Fruit fly (Drosophila melanogaster) whole organism, embryonic: ENCODE measurements around the gene CG3038.

ENCODE experiments used
- CG11723 ChIP-seq: fragments of 200-800 bp; sonication (Bioruptor generic); optimal IDR thresholded peaks from 2 replicates; lab custom pipeline; 2017; ENCODE audit warnings: missing biosample characterization, mild to moderate bottlenecking, missing genetic modification characterization
- CG12219 ChIP-seq: fragments of 200-800 bp; sonication (Bioruptor generic); optimal IDR thresholded peaks from 3 replicates; lab custom pipeline; 2018; ENCODE audit warnings: missing biosample characterization, mild to moderate bottlenecking, missing genetic modification characterization
- CG12659 ChIP-seq: fragments of 200-800 bp; sonication (Bioruptor generic); optimal IDR thresholded peaks from 3 replicates; lab custom pipeline; 2017; ENCODE audit warnings: mild to moderate bottlenecking, missing biosample characterization, missing genetic modification reagents, missing genetic modification characterization
- CG12744 ChIP-seq: fragments of 200-800 bp; sonication (Bioruptor generic); optimal IDR thresholded peaks from 2 replicates; lab custom pipeline; 2016; ENCODE audit warnings: missing biosample characterization, missing genetic modification characterization
- CG17186 ChIP-seq: fragments of 200-800 bp; sonication (Bioruptor generic); optimal IDR thresholded peaks from 3 replicates; lab custom pipeline; 2017; ENCODE audit warnings: missing biosample characterization, missing genetic modification reagents, missing genetic modification characterization
- CG17361 ChIP-seq: fragments of 200-800 bp; sonication (Bioruptor generic); IDR thresholded peaks from 3 replicates; pipeline ENCODE4 v1.3.6; 2022; ENCODE audit warnings: missing biosample characterization, missing genetic modification characterization
- CG18262 ChIP-seq: fragments of 200-800 bp; optimal IDR thresholded peaks from 3 replicates; lab custom pipeline; 2019; ENCODE audit warnings: missing biosample characterization, mild to moderate bottlenecking, missing genetic modification characterization, moderate library complexity
- CG2116 ChIP-seq: fragments of 200-800 bp; sonication (Bioruptor generic); optimal IDR thresholded peaks from 3 replicates; lab custom pipeline; 2018; ENCODE audit warnings: missing biosample characterization, mild to moderate bottlenecking, missing genetic modification characterization
- CG2199 ChIP-seq: fragments of 200-800 bp; sonication (Bioruptor generic); IDR thresholded peaks from 3 replicates; pipeline ENCODE4 v1.3.6; 2022; ENCODE audit warnings: missing biosample characterization, missing genetic modification characterization
- CG2202 ChIP-seq: fragments of 200-800 bp; sonication (Bioruptor generic); optimal IDR thresholded peaks from 2 replicates; lab custom pipeline; 2018; ENCODE audit warnings: missing biosample characterization, mild to moderate bottlenecking, missing genetic modification characterization
- CG31388 ChIP-seq: fragments of 200-800 bp; sonication (Bioruptor generic); optimal IDR thresholded peaks from 2 replicates; lab custom pipeline; 2016; ENCODE audit warnings: missing biosample characterization, missing genetic modification characterization
- CG33557 ChIP-seq: fragments of 200-800 bp; sonication (Bioruptor generic); optimal IDR thresholded peaks from 2 replicates; lab custom pipeline; 2019; ENCODE audit warnings: missing biosample characterization, mild to moderate bottlenecking, missing genetic modification characterization, moderate library complexity
- CG3407 ChIP-seq: fragments of 200-800 bp; sonication (Bioruptor generic); optimal IDR thresholded peaks from 2 replicates; lab custom pipeline; 2018; ENCODE audit warnings: missing biosample characterization, mild to moderate bottlenecking, missing genetic modification characterization
- CG3847 ChIP-seq: fragments of 200-800 bp; sonication (Bioruptor generic); IDR thresholded peaks from 2 replicates; pipeline ENCODE4 v1.3.6; 2022; ENCODE audit warnings: missing biosample characterization, missing genetic modification characterization
- CG4820 ChIP-seq: fragments of 200-800 bp; sonication (Bioruptor generic); optimal IDR thresholded peaks from 3 replicates; lab custom pipeline; 2016; ENCODE audit warnings: missing biosample characterization, missing genetic modification characterization
- CG6272 ChIP-seq: fragments of 200-800 bp; sonication (Bioruptor generic); IDR thresholded peaks from 2 replicates; pipeline ENCODE4 v1.3.6; 2022; ENCODE audit warnings: missing biosample characterization, missing genetic modification characterization
- CG7556 ChIP-seq: fragments of 200-800 bp; sonication (Bioruptor generic); optimal IDR thresholded peaks from 2 replicates; lab custom pipeline; 2017; ENCODE audit warnings: missing biosample characterization, mild to moderate bottlenecking, missing genetic modification characterization
- CG7963 ChIP-seq: fragments of 200-800 bp; sonication (Bioruptor generic); IDR thresholded peaks from 3 replicates; pipeline ENCODE4 v1.3.6; 2022; ENCODE audit warnings: missing biosample characterization, missing genetic modification characterization; ENCODE audit not compliant: partially characterized antibody
- CG7987 ChIP-seq: fragments of 200-800 bp; sonication (Bioruptor generic); optimal IDR thresholded peaks from 2 replicates; lab custom pipeline; 2018; ENCODE audit warnings: missing biosample characterization, mild to moderate bottlenecking, missing genetic modification characterization, moderate library complexity
- CG8290 ChIP-seq, 3 experiments: fragments of 200-800 bp; sonication (Bioruptor generic); optimal IDR thresholded peaks; 2 replicates each; lab custom pipeline; 2016 to 2019; ENCODE audit warnings: missing biosample characterization in 3 of 3, missing genetic modification characterization in 3 of 3, mild to moderate bottlenecking in 2 of 3, moderate library complexity in 1 of 3
- CHES-1-like ChIP-seq: fragments of 200-800 bp; sonication (Bioruptor generic); optimal IDR thresholded peaks from 2 replicates; lab custom pipeline; 2016; ENCODE audit warnings: missing biosample characterization, missing genetic modification characterization
- Camta ChIP-seq: fragments of 200-800 bp; sonication (Bioruptor generic); optimal IDR thresholded peaks from 2 replicates; lab custom pipeline; 2016; ENCODE audit warnings: missing biosample characterization, missing genetic modification characterization
- Dbx ChIP-seq: fragments of 200-800 bp; sonication (Bioruptor generic); IDR thresholded peaks from 3 replicates; pipeline ENCODE4 v1.3.6; 2022; ENCODE audit warnings: missing biosample characterization, missing genetic modification characterization
- Ets97D ChIP-seq: fragments of 200-800 bp; sonication (Bioruptor generic); optimal IDR thresholded peaks from 3 replicates; lab custom pipeline; 2016; ENCODE audit warnings: missing biosample characterization, missing genetic modification characterization
- GATAe ChIP-seq: fragments of 200-800 bp; sonication (Bioruptor generic); conservative IDR thresholded peaks from 2 replicates; pipeline ENCODE4 v1.3.6; 2022; ENCODE audit warnings: missing biosample characterization, missing genetic modification characterization
- H2.0 ChIP-seq: fragments of 200-800 bp; sonication (Bioruptor generic); IDR thresholded peaks from 2 replicates; pipeline ENCODE4 v1.3.6; 2022; ENCODE audit warnings: missing biosample characterization, missing genetic modification characterization
- Hmx ChIP-seq: fragments of 200-800 bp; sonication (Bioruptor generic); optimal IDR thresholded peaks from 2 replicates; lab custom pipeline; 2016; ENCODE audit warnings: missing biosample characterization, missing genetic modification characterization
- Kr ChIP-seq: fragments of 200-800 bp; sonication (Bioruptor generic); optimal IDR thresholded peaks from 2 replicates; lab custom pipeline; 2017; ENCODE audit warnings: missing biosample characterization, mild to moderate bottlenecking, missing genetic modification characterization
- Lim3 ChIP-seq: fragments of 200-800 bp; sonication (Bioruptor generic); IDR thresholded peaks from 2 replicates; pipeline ENCODE4 v1.3.6; 2022; ENCODE audit warnings: missing biosample characterization, missing genetic modification characterization
- Rfx ChIP-seq: fragments of 200-800 bp; sonication (Bioruptor generic); IDR thresholded peaks from 2 replicates; pipeline ENCODE4 v1.3.6; 2022; ENCODE audit warnings: missing biosample characterization, missing genetic modification characterization
- Sox100B ChIP-seq: fragments of 200-800 bp; sonication (Bioruptor generic); optimal IDR thresholded peaks from 3 replicates; lab custom pipeline; 2018; ENCODE audit warnings: missing biosample characterization, mild to moderate bottlenecking, missing genetic modification characterization
- Sry-δ ChIP-seq: fragments of 200-800 bp; sonication (Bioruptor generic); optimal IDR thresholded peaks from 2 replicates; lab custom pipeline; 2016; ENCODE audit warnings: missing biosample characterization, missing genetic modification characterization
- TFAM ChIP-seq: fragments of 200-800 bp; sonication (Bioruptor generic); optimal IDR thresholded peaks from 2 replicates; lab custom pipeline; 2017; ENCODE audit warnings: missing biosample characterization, missing genetic modification characterization, inconsistent platforms
- Taf1 ChIP-seq: fragments of 200-800 bp; sonication (Bioruptor generic); IDR thresholded peaks from 2 replicates; pipeline ENCODE4 v1.3.6; 2022; ENCODE audit warnings: missing biosample characterization, missing genetic modification characterization
- ac ChIP-seq: fragments of 200-800 bp; sonication (Bioruptor generic); optimal IDR thresholded peaks from 3 replicates; lab custom pipeline; 2017; ENCODE audit warnings: missing biosample characterization, mild to moderate bottlenecking, missing genetic modification characterization
- ap ChIP-seq: fragments of 200-800 bp; sonication (Bioruptor generic); IDR thresholded peaks from 2 replicates; pipeline ENCODE4 v1.3.6; 2022; ENCODE audit warnings: missing biosample characterization, missing genetic modification characterization
- ash1 ChIP-seq: fragments of 200-800 bp; sonication (Bioruptor generic); optimal IDR thresholded peaks from 2 replicates; lab custom pipeline; 2018; ENCODE audit warnings: missing biosample characterization, mild to moderate bottlenecking, missing genetic modification characterization
- cas ChIP-seq: fragments of 200-800 bp; sonication (Bioruptor generic); IDR thresholded peaks from 2 replicates; pipeline ENCODE4 v1.3.6; 2022; ENCODE audit warnings: missing biosample characterization, missing genetic modification characterization
- corto ChIP-seq: fragments of 200-800 bp; sonication (Bioruptor generic); optimal IDR thresholded peaks from 2 replicates; lab custom pipeline; 2016; ENCODE audit warnings: missing biosample characterization, mild to moderate bottlenecking, missing genetic modification characterization, moderate library complexity
- croc ChIP-seq: fragments of 200-800 bp; sonication (Bioruptor generic); conservative IDR thresholded peaks from 3 replicates; pipeline ENCODE4 v1.3.6; 2022; ENCODE audit warnings: missing biosample characterization, missing genetic modification characterization
- inv ChIP-seq: fragments of 200-800 bp; sonication (Bioruptor generic); IDR thresholded peaks from 2 replicates; pipeline ENCODE4 v1.3.6; 2022; ENCODE audit warnings: missing biosample characterization, missing genetic modification characterization; ENCODE audit not compliant: partially characterized antibody
- jing ChIP-seq: fragments of 200-800 bp; sonication (Bioruptor generic); optimal IDR thresholded peaks from 2 replicates; lab custom pipeline; 2018; ENCODE audit warnings: missing biosample characterization, mild to moderate bottlenecking, missing genetic modification characterization
- maf-S ChIP-seq: fragments of 200-800 bp; sonication (Bioruptor generic); optimal IDR thresholded peaks from 2 replicates; lab custom pipeline; 2016; ENCODE audit warnings: missing biosample characterization, missing genetic modification characterization
- nerfin-1 ChIP-seq: fragments of 200-800 bp; sonication (Bioruptor generic); optimal IDR thresholded peaks from 3 replicates; lab custom pipeline; 2019; ENCODE audit warnings: missing biosample characterization, mild to moderate bottlenecking, missing genetic modification characterization, moderate library complexity
- nmo ChIP-seq: fragments of 200-800 bp; sonication (Bioruptor generic); optimal IDR thresholded peaks from 2 replicates; lab custom pipeline; 2018; ENCODE audit warnings: missing biosample characterization, mild to moderate bottlenecking, missing genetic modification characterization, moderate library complexity
- onecut ChIP-seq: fragments of 200-800 bp; sonication (Bioruptor generic); IDR thresholded peaks from 2 replicates; pipeline ENCODE4 v1.3.6; 2022; ENCODE audit warnings: missing biosample characterization, missing genetic modification characterization
- pita ChIP-seq: fragments of 200-800 bp; sonication (Bioruptor generic); optimal IDR thresholded peaks from 2 replicates; lab custom pipeline; 2017; ENCODE audit warnings: missing biosample characterization, mild to moderate bottlenecking, missing genetic modification characterization
- sens ChIP-seq: fragments of 200-800 bp; sonication (Bioruptor generic); peaks from one replicate; lab custom pipeline; 2016; ENCODE audit warnings: missing biosample characterization, missing genetic modification characterization
- sim ChIP-seq: fragments of 200-800 bp; sonication (Bioruptor generic); IDR thresholded peaks from 2 replicates; pipeline ENCODE4 v1.3.6; 2022; ENCODE audit warnings: missing biosample characterization, missing genetic modification characterization
- sug ChIP-seq: fragments of 200-800 bp; optimal IDR thresholded peaks from 2 replicates; lab custom pipeline; 2019; ENCODE audit warnings: missing biosample characterization, mild to moderate bottlenecking, missing genetic modification characterization, moderate library complexity
- ttk ChIP-seq: fragments of 200-800 bp; sonication (Bioruptor generic); IDR thresholded peaks from 2 replicates; pipeline ENCODE4 v2.1.2; 2022; ENCODE audit warnings: missing biosample characterization, missing genetic modification characterization
- tx ChIP-seq: fragments of 200-800 bp; sonication (Bioruptor generic); optimal IDR thresholded peaks from 2 replicates; lab custom pipeline; 2016; ENCODE audit warnings: missing biosample characterization, missing genetic modification characterization

CG3038 gene

dm6 chrX:245802-246201 lies at the start of gene CG3038, which contains the start of gene G9a (continued):
- no peak for TF ChIP-seq tx (GFP tag; lab: Kevin White, UChicago)
- no peak for TF ChIP-seq CG2199 (GFP tag; lab: Robert Waterston, UW)
- peak; percentile 48 for TF ChIP-seq sug (tag; lab: Kevin White, UChicago)
- TF ChIP-seq pita (GFP tag; lab: Kevin White, UChicago), result peak; percentile 66
- TF ChIP-seq Hmx, result no peak
- peak; percentile 43 for TF ChIP-seq CHES-1-like (GFP tag; lab: Kevin White, UChicago)
- no peak for TF ChIP-seq Lim3 (GFP tag; lab: Robert Waterston, UW)
- TF ChIP-seq maf-S (GFP tag; lab: Kevin White, UChicago), result peak; percentile 26
- no peak for TF ChIP-seq CG2202 (tag; lab: Kevin White, UChicago)
- peak; percentile 82 for TF ChIP-seq onecut
- no peak for TF ChIP-seq corto (GFP tag; lab: Kevin White, UChicago)
- peak; percentile 99 for TF ChIP-seq Sry-δ
- no peak for TF ChIP-seq cas (GFP tag; lab: Robert Waterston, UW)
- TF ChIP-seq CG8290 (GFP tag; optimal IDR thresholded peaks at IDR 0.05; lab: Kevin White, UChicago), result peak; percentile 44
- peak; percentile 47 to 81 for TF ChIP-seq CG8290 (tag; optimal IDR thresholded peaks at IDR 0.05; lab: Kevin White, UChicago)
- TF ChIP-seq CG6272, result peak; percentile 59; the same call in 1 of the 2 replicates
- TF ChIP-seq Sox100B (GFP tag; lab: Kevin White, UChicago), result no peak
- TF ChIP-seq CG4820, result peak; percentile 22
- TF ChIP-seq CG11723 (GFP tag; lab: Kevin White, UChicago), result no peak
- TF ChIP-seq Camta (GFP tag; lab: Kevin White, UChicago), result no peak
- TF ChIP-seq CG33557 (GFP tag; lab: Kevin White, UChicago), result no peak
- TF ChIP-seq inv (GFP tag; lab: Robert Waterston, UW), result no peak
- no peak for TF ChIP-seq GATAe (GFP tag; lab: Robert Waterston, UW)
- TF ChIP-seq CG17361 (GFP tag; lab: Robert Waterston, UW), result no peak
- peak; percentile 44 for TF ChIP-seq CG7987 (GFP tag; lab: Kevin White, UChicago)
- no peak for TF ChIP-seq croc (GFP tag; lab: Robert Waterston, UW)
- TF ChIP-seq CG12659 (GFP tag; lab: Kevin White, UChicago), result peak; percentile 92
- no peak for TF ChIP-seq TFAM (GFP tag; lab: Kevin White, UChicago)
- TF ChIP-seq ac (GFP tag; lab: Kevin White, UChicago), result no peak
- no peak for TF ChIP-seq ash1 (GFP tag; lab: Kevin White, UChicago)
- peak; percentile 73 for TF ChIP-seq CG17186
- TF ChIP-seq Dbx (GFP tag; lab: Robert Waterston, UW), result no peak
- TF ChIP-seq ttk (GFP tag; lab: Robert Waterston, UW), result no peak
- TF ChIP-seq jing (GFP tag; lab: Kevin White, UChicago), result no peak
- TF ChIP-seq nerfin-1, result peak; percentile 5
- no peak for TF ChIP-seq CG7963 (GFP tag; lab: Robert Waterston, UW)
- no peak for TF ChIP-seq CG31388
- no peak for TF ChIP-seq Taf1 (GFP tag; lab: Robert Waterston, UW)
- TF ChIP-seq CG3407 (GFP tag; lab: Kevin White, UChicago), result no peak
- TF ChIP-seq Kr (GFP tag; lab: Kevin White, UChicago), result no peak
- peak; percentile 23 for TF ChIP-seq CG7556 (GFP tag; lab: Kevin White, UChicago)
- TF ChIP-seq CG18262, result no peak
- peak; percentile 97 for TF ChIP-seq CG2116 (GFP tag; lab: Kevin White, UChicago)
- no peak for TF ChIP-seq CG12219
- TF ChIP-seq H2.0 (GFP tag; lab: Robert Waterston, UW), result no peak
- TF ChIP-seq ap, result no peak
- TF ChIP-seq CG12744 (GFP tag; lab: Kevin White, UChicago), result peak; percentile 30
- peak; percentile 82 for TF ChIP-seq sens (GFP tag; lab: Kevin White, UChicago)
- TF ChIP-seq CG3847 (GFP tag; lab: Robert Waterston, UW), result no peak
- no peak for TF ChIP-seq Rfx
- no peak for TF ChIP-seq sim (GFP tag; lab: Robert Waterston, UW)
- TF ChIP-seq Ets97D (GFP tag; lab: Kevin White, UChicago), result peak; percentile 94
- peak; percentile 72 for TF ChIP-seq nmo (GFP tag; lab: Kevin White, UChicago)
